Fruit fly (Drosophila melanogaster): ENCODE results near the gene CG14434.
A peak's percentile ranks its signal among the peaks of the same experiment; 100 is the strongest.

Gene CG14434

DNA sequence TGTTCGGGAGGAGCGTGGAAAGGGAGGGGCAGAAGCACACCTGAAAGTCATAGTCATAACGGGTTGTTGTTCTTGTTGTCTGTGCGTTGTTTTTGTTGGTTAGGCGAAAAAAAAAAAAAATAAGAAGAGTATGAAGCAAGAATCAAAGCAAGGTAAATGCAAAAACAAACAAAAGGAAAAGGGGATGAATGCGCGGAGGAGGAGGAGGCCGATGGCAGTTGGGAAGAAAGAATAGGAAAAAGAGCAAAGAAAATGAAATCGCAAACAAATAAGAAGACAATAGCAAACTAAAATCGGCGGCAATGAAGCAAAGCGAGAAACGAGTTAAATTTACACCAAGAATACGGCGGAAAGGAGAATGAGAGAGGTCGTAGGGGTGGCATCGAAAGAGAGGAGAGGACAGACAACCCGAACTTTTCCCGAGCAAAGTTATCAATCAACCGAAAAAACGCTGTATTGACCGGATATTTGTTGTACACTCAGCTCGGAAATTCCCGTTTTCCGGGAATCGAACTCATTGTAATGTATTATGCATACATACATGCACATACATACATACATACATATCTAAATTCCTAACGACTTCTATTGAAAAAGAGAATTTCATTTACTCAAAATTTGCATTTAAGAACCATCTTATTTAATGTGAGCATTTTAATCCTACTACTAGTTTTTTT lies 6.4 kb downstream of the CG14434 start (continued):
- TF ChIP-seq CG10431 (GFP tag; optimal IDR thresholded peaks at IDR 0.05) (no peak), CG12942 (GFP tag; optimal IDR thresholded peaks at IDR 0.05) (no peak), CG10147 (GFP tag; optimal IDR thresholded peaks at IDR 0.05) (no peak), CG12391 (tag; optimal IDR thresholded peaks at IDR 0.05) (no peak), Elba2 (GFP tag; optimal IDR thresholded peaks at IDR 0.05) (no peak), Sin3A (optimal IDR thresholded peaks at IDR 0.05) (no peak), CG5180 (GFP tag; optimal IDR thresholded peaks at IDR 0.05) (no peak), fd64A (GFP tag; optimal IDR thresholded peaks at IDR 0.05) (no peak), ap (GFP tag; IDR thresholded peaks at IDR 0.05) (no peak), Hr51 (GFP tag; optimal IDR thresholded peaks at IDR 0.05) (no peak), CG16863 (GFP tag; optimal IDR thresholded peaks at IDR 0.05) (no peak), crp (GFP tag; optimal IDR thresholded peaks at IDR 0.05) (no peak), mirr (GFP tag; optimal IDR thresholded peaks at IDR 0.05) (no peak), D19A (tag; optimal IDR thresholded peaks at IDR 0.05) (peak; percentile 31), CG14014 (GFP tag; IDR thresholded peaks at IDR 0.05) (peak; percentile 50; the same call in 1 of the 2 replicates), CG4404 (GFP tag; IDR thresholded peaks at IDR 0.05) (no peak), E2f1 (GFP tag; IDR thresholded peaks at IDR 0.05) (no peak), CG6765 (GFP tag; optimal IDR thresholded peaks at IDR 0.05) (no peak), CG7839 (tag; optimal IDR thresholded peaks at IDR 0.05) (peak; percentile 20), CG1603 (tag; optimal IDR thresholded peaks at IDR 0.05) (peak; percentile 4), bcd (GFP tag; optimal IDR thresholded peaks at IDR 0.05) (peak; percentile 16), CG34422 (GFP tag; IDR thresholded peaks at IDR 0.05) (no peak), scrt (GFP tag; optimal IDR thresholded peaks at IDR 0.05) (no peak), HLHmδ (GFP tag; optimal IDR thresholded peaks at IDR 0.05) (no peak), CG13287 (GFP tag; IDR thresholded peaks at IDR 0.05; ENCODE audit: partially characterized antibody) (no peak), Sox100B (GFP tag; optimal IDR thresholded peaks at IDR 0.05) (peak; percentile 1), gce (GFP tag; IDR thresholded peaks at IDR 0.05) (no peak), kni (GFP tag; optimal IDR thresholded peaks at IDR 0.05) (no peak), ab (GFP tag; optimal IDR thresholded peaks at IDR 0.05) (no peak), gcm (GFP tag; optimal IDR thresholded peaks at IDR 0.05) (no peak), Dad (GFP tag; optimal IDR thresholded peaks at IDR 0.05) (no peak), MESR4 (GFP tag; optimal IDR thresholded peaks at IDR 0.05) (no peak), Xbp1 (GFP tag; optimal IDR thresholded peaks at IDR 0.05) (no peak), CG1529 (GFP tag; optimal IDR thresholded peaks at IDR 0.05) (no peak), Ravus (GFP tag; IDR thresholded peaks at IDR 0.05) (no peak), HLH4C (GFP tag; IDR thresholded peaks at IDR 0.05; ENCODE audit: partially characterized antibody) (no peak), CG17829 (tag; optimal IDR thresholded peaks at IDR 0.05) (peak; percentile 34), CG15011 (GFP tag; optimal IDR thresholded peaks at IDR 0.05) (no peak), pho (GFP tag; optimal IDR thresholded peaks at IDR 0.05) (no peak), Sry-δ (GFP tag; optimal IDR thresholded peaks at IDR 0.05) (no peak), CG2678 (tag; optimal IDR thresholded peaks at IDR 0.05) (peak; percentile 61), ftz-f1 (GFP tag; optimal IDR thresholded peaks at IDR 0.05) (no peak), Dip3 (GFP tag; optimal IDR thresholded peaks at IDR 0.05) (no peak), Optix (GFP tag; IDR thresholded peaks at IDR 0.05) (no peak), sob (GFP tag; IDR thresholded peaks at IDR 0.05) (no peak), CG15696 (tag; optimal IDR thresholded peaks at IDR 0.05) (no peak), CG8089 (GFP tag; optimal IDR thresholded peaks at IDR 0.05) (no peak), CG2712 (tag; optimal IDR thresholded peaks at IDR 0.05) (peak; percentile 39), prd (optimal IDR thresholded peaks at IDR 0.05) (no peak), prd (GFP tag; IDR thresholded peaks at IDR 0.05) (peak; percentile 22; the same call in 1 of the 3 replicates)
